Worm (Caenorhabditis elegans): ENCODE measurements around the gene Y75B8A.24.

- TF ChIP-seq mep-1 (tag; optimal IDR thresholded peaks at IDR 0.05) (no peak), nhr-237 (tag; optimal IDR thresholded peaks at IDR 0.05) (no peak), lsy-2 (tag; optimal IDR thresholded peaks at IDR 0.05) (no peak), unc-62 (GFP tag; optimal IDR thresholded peaks at IDR 0.05) (no peak), snpc-4 (tag; optimal IDR thresholded peaks at IDR 0.05) (no peak), lin-13 (tag; optimal IDR thresholded peaks at IDR 0.05) (no peak), hlh-1 (tag; optimal IDR thresholded peaks at IDR 0.05) (no peak), zip-8 (tag; optimal IDR thresholded peaks at IDR 0.05) (no peak), ces-1 (GFP tag; optimal IDR thresholded peaks at IDR 0.05) (no peak), ceh-83 (GFP tag; optimal IDR thresholded peaks at IDR 0.05) (no peak), mab-5 (tag; optimal IDR thresholded peaks at IDR 0.05) (no peak), ztf-11 (tag; optimal IDR thresholded peaks at IDR 0.05) (no peak), elt-1 (tag; optimal IDR thresholded peaks at IDR 0.05; ENCODE audit: borderline replicate concordance, insufficient read depth) (no peak)
These were observed 13.1 kb downstream of the Y75B8A.24 start for ce11 chrIII:12260413-12260812.
